Fruit fly (Drosophila melanogaster): Measurements from ENCODE around the gene Xport-A.
A peak's percentile ranks its signal among the peaks of the same experiment; 100 is the strongest.

Gene Xport-A

dm6 chr3R:19892046-19892445, 23.2 kb downstream of the Xport-A start (continued):
- TF ChIP-seq CG5180 (GFP tag; optimal IDR thresholded peaks at IDR 0.05) (peak; percentile 21), slbo (GFP tag; IDR thresholded peaks at IDR 0.05) (peak; percentile 69), Xbp1 (GFP tag; optimal IDR thresholded peaks at IDR 0.05) (peak; percentile 69), rib (GFP tag; IDR thresholded peaks at IDR 0.05) (0 out of 2 replicates have a peak, but pooled peaks have one; percentile 47), Hmx (GFP tag; optimal IDR thresholded peaks at IDR 0.05) (no peak), CG5953 (GFP tag; IDR thresholded peaks at IDR 0.05) (no peak), CG42726 (GFP tag; IDR thresholded peaks at IDR 0.05; ENCODE audit: partially characterized antibody) (no peak), Sox100B (GFP tag; optimal IDR thresholded peaks at IDR 0.05) (peak; percentile 51), ase (GFP tag; IDR thresholded peaks at IDR 0.05) (peak; percentile 34; the same call in 1 of the 3 replicates), CG8924 (tag; optimal IDR thresholded peaks at IDR 0.05) (no peak), Stat92E (GFP tag; optimal IDR thresholded peaks at IDR 0.05) (no peak), Hr3 (GFP tag; optimal IDR thresholded peaks at IDR 0.05) (peak; percentile 23), CG18476 (GFP tag; optimal IDR thresholded peaks at IDR 0.05) (peak; percentile 49), Dad (GFP tag; optimal IDR thresholded peaks at IDR 0.05) (peak; percentile 71), Sin3A (optimal IDR thresholded peaks at IDR 0.05) (no peak), emc (GFP tag; optimal IDR thresholded peaks at IDR 0.05) (peak; percentile 58), bowl (GFP tag; IDR thresholded peaks at IDR 0.05) (no peak), her (GFP tag; optimal IDR thresholded peaks at IDR 0.05) (peak; percentile 57), pum (GFP tag; optimal IDR thresholded peaks at IDR 0.05) (peak; percentile 71), dmrt11E (tag; optimal IDR thresholded peaks at IDR 0.05) (peak; percentile 60), sens-2 (GFP tag; IDR thresholded peaks at IDR 0.05) (peak; percentile 55; the same call in 1 of the 2 replicates), cas (GFP tag; IDR thresholded peaks at IDR 0.05) (no peak), jing (GFP tag; optimal IDR thresholded peaks at IDR 0.05) (peak; percentile 41), CG12744 (GFP tag; optimal IDR thresholded peaks at IDR 0.05) (peak; percentile 31), tup (GFP tag; optimal IDR thresholded peaks at IDR 0.05) (no peak), TFAM (GFP tag; optimal IDR thresholded peaks at IDR 0.05) (no peak), CG3726 (GFP tag; IDR thresholded peaks at IDR 0.05) (peak; percentile 73; the same call in 2 of the 3 replicates), croc (GFP tag; conservative IDR thresholded peaks at IDR 0.05) (peak; percentile 59), Trl (optimal IDR thresholded peaks at IDR 0.05) (no peak), Trl (GFP tag; optimal IDR thresholded peaks at IDR 0.05) (peak; percentile 78), Kr (GFP tag; optimal IDR thresholded peaks at IDR 0.05) (no peak), CG30020 (tag; optimal IDR thresholded peaks at IDR 0.05) (no peak), CG11398 (GFP tag; optimal IDR thresholded peaks at IDR 0.05) (peak; percentile 41), CG12942 (GFP tag; optimal IDR thresholded peaks at IDR 0.05) (peak; percentile 32), Dek (tag; optimal IDR thresholded peaks at IDR 0.05) (peak; percentile 32), run (tag; optimal IDR thresholded peaks at IDR 0.05) (no peak), bbx (GFP tag; IDR thresholded peaks at IDR 0.05; ENCODE audit: partially characterized antibody) (peak; percentile 44; the same call in 1 of the 2 replicates), abd-A (tag; optimal IDR thresholded peaks at IDR 0.05) (no peak), CG10979 (tag; optimal IDR thresholded peaks at IDR 0.05) (peak; percentile 67), Ptx1 (GFP tag; IDR thresholded peaks at IDR 0.05) (peak; percentile 87), CG13287 (GFP tag; IDR thresholded peaks at IDR 0.05; ENCODE audit: partially characterized antibody) (peak; percentile 14; the same call in 1 of the 2 replicates), CG17385 (GFP tag; optimal IDR thresholded peaks at IDR 0.05) (peak; percentile 63), CG11247 (GFP tag; IDR thresholded peaks at IDR 0.05) (peak; percentile 65), vfl (GFP tag; optimal IDR thresholded peaks at IDR 0.05) (peak; percentile 29), zen (tag; optimal IDR thresholded peaks at IDR 0.05) (no peak), CG13123 (GFP tag; optimal IDR thresholded peaks at IDR 0.05) (no peak), CG7357 (GFP tag; IDR thresholded peaks at IDR 0.05) (peak; percentile 67; the same call in 2 of the 3 replicates), CG12769 (tag; optimal IDR thresholded peaks at IDR 0.05) (peak; percentile 86), Vsx1 (GFP tag; optimal IDR thresholded peaks at IDR 0.05) (no peak), Spps (tag; optimal IDR thresholded peaks at IDR 0.05) (peak; percentile 51), Dref (GFP tag; IDR thresholded peaks at IDR 0.05) (no peak)

Data from whole organism, embryonic.